Fruit fly (Drosophila melanogaster) whole organism, pupa: Measurements from ENCODE around the gene Nepl19.

Experiments used
- CG8159 ChIP-seq: fragments of 200-800 bp; sonication (Bioruptor generic); optimal IDR thresholded peaks from 3 replicates; lab custom pipeline; 2018; ENCODE audit warnings: missing biosample characterization, mild to moderate bottlenecking, missing genetic modification characterization, moderate library complexity
- CG8301 ChIP-seq: fragments of 200-800 bp; sonication (Bioruptor generic); optimal IDR thresholded peaks from 2 replicates; lab custom pipeline; 2018; ENCODE audit warnings: missing biosample characterization, mild to moderate bottlenecking, missing genetic modification characterization
- CG9948 ChIP-seq: fragments of 200-800 bp; sonication (Bioruptor generic); optimal IDR thresholded peaks from 2 replicates; lab custom pipeline; 2018; ENCODE audit warnings: missing biosample characterization, mild to moderate bottlenecking, missing genetic modification characterization, moderate library complexity
- Snoo ChIP-seq: fragments of 200-800 bp; sonication (Bioruptor generic); optimal IDR thresholded peaks from 3 replicates; lab custom pipeline; 2017; ENCODE audit warnings: missing biosample characterization, mild to moderate bottlenecking, missing genetic modification characterization, inconsistent platforms
- gl ChIP-seq: fragments of 200-800 bp; sonication (Bioruptor generic); optimal IDR thresholded peaks from 2 replicates; lab custom pipeline; 2018; ENCODE audit warnings: missing biosample characterization, mild to moderate bottlenecking, missing genetic modification characterization

DNA sequence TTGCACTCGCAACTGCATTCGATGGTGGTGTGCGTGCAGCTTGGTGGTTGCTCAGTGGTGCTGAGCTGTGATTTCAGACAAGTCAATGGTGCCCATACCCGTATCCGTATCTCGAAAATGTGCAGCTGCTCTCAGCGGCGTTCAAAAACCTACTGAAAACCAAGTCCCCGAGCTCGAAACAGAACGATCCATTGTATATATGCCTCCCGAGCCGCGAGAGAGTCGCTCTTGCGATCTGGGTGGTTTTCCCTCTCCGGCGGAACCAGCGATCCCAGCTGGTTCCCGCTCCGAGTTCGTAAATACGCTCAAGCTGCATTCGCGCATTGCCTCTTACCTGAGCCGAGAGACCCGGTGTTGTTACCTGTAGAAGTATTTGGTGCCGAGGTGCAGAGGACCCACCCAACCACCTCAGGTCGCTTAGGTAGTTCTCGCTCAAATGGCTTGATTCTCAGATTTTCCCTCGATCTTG lies 20.8 kb downstream of the Nepl19 start, which contains the start of gene Inx3:
- peak; percentile 28 for TF ChIP-seq gl (tag; lab: Kevin White, UChicago)
- no peak for TF ChIP-seq CG9948 (tag; lab: Kevin White, UChicago)
- TF ChIP-seq CG8301 (tag; lab: Kevin White, UChicago): no peak
- no peak for TF ChIP-seq CG8159 (tag; lab: Kevin White, UChicago)
- peak; percentile 48 for TF ChIP-seq Snoo (tag; lab: Kevin White, UChicago)
